Worm (Caenorhabditis elegans): Measurements from ENCODE around the gene smim-14.

DNA sequence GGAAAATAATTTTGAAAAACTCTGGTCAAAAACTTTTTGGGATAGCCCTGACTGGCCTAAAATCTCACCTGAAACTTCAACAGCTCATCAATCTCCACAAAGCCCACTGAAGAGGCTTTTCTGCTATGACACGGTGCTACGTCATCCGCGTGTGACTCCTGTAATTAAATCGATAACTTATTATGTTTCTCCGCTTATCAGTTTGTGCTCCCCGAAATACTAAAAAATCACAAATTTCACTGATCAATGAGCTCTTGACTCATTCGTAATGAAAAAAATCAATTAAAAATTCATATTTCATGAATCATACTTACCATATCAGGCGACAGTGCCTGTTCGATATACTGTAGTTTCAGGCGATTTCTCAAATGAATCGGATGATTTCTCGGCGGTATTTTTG lies 5.5 kb upstream of the smim-14 start:
- no peak for TF ChIP-seq med-1 (GFP tag; optimal IDR thresholded peaks at IDR 0.05; ENCODE audit: insufficient read depth)
- TF ChIP-seq flt-1 (GFP tag; IDR thresholded peaks at IDR 0.05) = no peak
- no peak for TF ChIP-seq cog-1 (tag; optimal IDR thresholded peaks at IDR 0.05)
- TF ChIP-seq klf-2 (GFP tag; conservative IDR thresholded peaks at IDR 0.05) = no peak
- TF ChIP-seq ref-1 (GFP tag; conservative IDR thresholded peaks at IDR 0.05) = no peak

Data from whole organism, midembryonic.